Fruit fly (Drosophila melanogaster) S2 (cell line): ENCODE results near the gene Acbp3.

Experiments
- CG8478 ChIP-seq: fragments of >200 bp; optimal IDR thresholded peaks from 2 replicates; lab custom pipeline; 2018
- CTCF ChIP-seq, 2 experiments: fragments of >200 bp; optimal IDR thresholded peaks; 2 replicates each; lab custom pipeline; 2018

dm6 chr3L:7154249-7154648 is 23.6 kb downstream of the Acbp3 start:
- no peak for TF ChIP-seq CG8478 (lab: Kevin White, UChicago)
- TF ChIP-seq CTCF (optimal IDR thresholded peaks at IDR 0.05; lab: Kevin White, UChicago) = no peak
